Worm (Caenorhabditis elegans): Measurements from ENCODE around the gene F10A3.11.

DNA sequence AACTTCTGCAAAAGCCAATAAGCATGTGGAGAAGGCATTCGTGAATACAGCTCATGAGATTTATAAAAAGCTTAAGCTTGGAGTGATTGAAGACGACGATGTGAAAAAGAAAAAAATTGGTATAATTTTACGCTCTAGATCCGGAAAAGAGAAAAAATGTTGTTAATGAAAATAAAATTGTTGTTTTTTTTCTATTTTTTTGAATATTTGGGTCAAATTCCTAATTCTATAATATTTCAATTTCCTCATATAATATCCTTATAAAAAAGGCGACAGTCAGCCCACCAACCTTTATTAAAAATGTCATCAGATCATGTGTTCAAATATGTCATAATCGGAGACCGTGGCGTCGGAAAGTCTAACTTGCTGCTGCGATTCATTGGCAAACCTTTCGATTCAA lies 32.9 kb downstream of the F10A3.11 start, which contains the start of gene rabr-3:
- no peak for TF ChIP-seq nhr-11 (tag; optimal IDR thresholded peaks at IDR 0.05)
- no peak for TF ChIP-seq ama-1 (optimal IDR thresholded peaks at IDR 0.05)
- no peak for TF ChIP-seq tbx-2 (tag; optimal IDR thresholded peaks at IDR 0.05)
